Worm (Caenorhabditis elegans) whole organism, late embryonic: ENCODE measurements around the gene R05D3.9.
A peak's percentile ranks its signal among the peaks of the same experiment; 100 is the strongest.

Experiments used
- C08G9.2 ChIP-seq: sonication (generic microtip); optimal IDR thresholded peaks from 2 replicates; lab custom pipeline; 2016; ENCODE audit warnings: mild to moderate bottlenecking, missing genetic modification characterization, moderate library complexity, missing compliant biosample characterization
- C38D4.7 ChIP-seq: fragments of 200-800 bp; sonication (Bioruptor generic); optimal IDR thresholded peaks from 2 replicates; lab custom pipeline; 2018; ENCODE audit warnings: mild to moderate bottlenecking, missing genetic modification characterization, moderate library complexity, missing compliant biosample characterization
- K09A11.1 ChIP-seq: sonication (generic microtip); optimal IDR thresholded peaks from 2 replicates; lab custom pipeline; 2017; ENCODE audit warnings: antibody characterized with exemption, mild to moderate bottlenecking, missing genetic modification characterization, missing compliant biosample characterization; ENCODE audit not compliant: insufficient read depth
- Y22D7AL.16 ChIP-seq: sonication (generic microtip); optimal IDR thresholded peaks from 2 replicates; lab custom pipeline; 2016; ENCODE audit warnings: missing genetic modification characterization, missing compliant biosample characterization
- ahr-1 ChIP-seq: sonication (generic microtip); optimal IDR thresholded peaks from 2 replicates; lab custom pipeline; 2016; ENCODE audit warnings: missing genetic modification characterization, missing compliant biosample characterization
- ceh-18 ChIP-seq: sonication (generic microtip); optimal IDR thresholded peaks from 2 replicates; lab custom pipeline; 2016; ENCODE audit warnings: missing genetic modification characterization, missing compliant biosample characterization
- ceh-2 ChIP-seq: sonication (generic microtip); optimal IDR thresholded peaks from 2 replicates; lab custom pipeline; 2016; ENCODE audit warnings: missing genotype, missing genetic modification characterization, missing compliant biosample characterization
- ceh-24 ChIP-seq: sonication (generic microtip); optimal IDR thresholded peaks from 2 replicates; lab custom pipeline; 2016; ENCODE audit warnings: mild to moderate bottlenecking, missing genetic modification characterization, missing compliant biosample characterization
- ceh-34 ChIP-seq: sonication (generic microtip); optimal IDR thresholded peaks from 2 replicates; lab custom pipeline; 2016; ENCODE audit warnings: mild to moderate bottlenecking, missing genetic modification characterization, missing compliant biosample characterization
- ceh-6 ChIP-seq: fragments of 200-800 bp; sonication (Bioruptor generic); optimal IDR thresholded peaks from 2 replicates; lab custom pipeline; 2018; ENCODE audit warnings: mild to moderate bottlenecking, missing genetic modification characterization, missing compliant biosample characterization
- ceh-9 ChIP-seq: sonication (generic microtip); optimal IDR thresholded peaks from 2 replicates; lab custom pipeline; 2016; ENCODE audit warnings: mild to moderate bottlenecking, missing genetic modification characterization, inconsistent platforms, missing compliant biosample characterization
- dve-1 ChIP-seq: sonication (generic microtip); optimal IDR thresholded peaks from 2 replicates; lab custom pipeline; 2017; ENCODE audit warnings: antibody characterized with exemption, mild to moderate bottlenecking, missing genetic modification characterization, missing compliant biosample characterization
- elt-2 ChIP-seq: sonication (generic microtip); optimal IDR thresholded peaks from 2 replicates; lab custom pipeline; 2016; ENCODE audit warnings: missing genetic modification reagents, missing genetic modification characterization, missing compliant biosample characterization
- elt-4 ChIP-seq: sonication (generic microtip); optimal IDR thresholded peaks from 2 replicates; lab custom pipeline; 2016; ENCODE audit warnings: missing genetic modification characterization, missing compliant biosample characterization
- eyg-1 ChIP-seq: sonication (generic microtip); optimal IDR thresholded peaks from 2 replicates; lab custom pipeline; 2016; ENCODE audit warnings: missing genotype, missing genetic modification characterization, missing compliant biosample characterization
- fax-1 ChIP-seq: sonication (generic microtip); optimal IDR thresholded peaks from 2 replicates; lab custom pipeline; 2016; ENCODE audit warnings: missing genotype, missing genetic modification characterization, missing compliant biosample characterization
- gmeb-2 ChIP-seq: sonication (generic microtip); optimal IDR thresholded peaks from 2 replicates; lab custom pipeline; 2016; ENCODE audit warnings: missing genetic modification characterization, inconsistent platforms, missing compliant biosample characterization
- hlh-30 ChIP-seq: sonication (generic microtip); optimal IDR thresholded peaks from 2 replicates; lab custom pipeline; 2017; ENCODE audit warnings: antibody characterized with exemption, missing genetic modification characterization, missing compliant biosample characterization; ENCODE audit not compliant: insufficient read depth
- hlh-6 ChIP-seq: sonication (generic microtip); optimal IDR thresholded peaks from 2 replicates; lab custom pipeline; 2016; ENCODE audit warnings: missing genotype, missing genetic modification characterization, missing compliant biosample characterization
- lim-6 ChIP-seq: sonication (generic microtip); optimal IDR thresholded peaks from 2 replicates; lab custom pipeline; 2016; ENCODE audit warnings: missing genetic modification characterization, missing compliant biosample characterization
- lin-11 ChIP-seq: fragments of 200-800 bp; sonication (Bioruptor generic); optimal IDR thresholded peaks from 2 replicates; lab custom pipeline; 2018; ENCODE audit warnings: mild to moderate bottlenecking, missing genetic modification characterization, missing compliant biosample characterization
- nhr-11 ChIP-seq: fragments of 150-350 bp; optimal IDR thresholded peaks from 2 replicates; lab custom pipeline; 2014; ENCODE audit warnings: missing biosample characterization, missing genetic modification characterization
- npax-4 ChIP-seq: sonication (generic microtip); optimal IDR thresholded peaks from 2 replicates; lab custom pipeline; 2016; ENCODE audit warnings: missing genetic modification characterization, missing compliant biosample characterization
- odd-2 ChIP-seq: sonication (generic microtip); optimal IDR thresholded peaks from 2 replicates; lab custom pipeline; 2017; ENCODE audit warnings: antibody characterized with exemption, mild to moderate bottlenecking, missing genetic modification characterization, missing compliant biosample characterization
- pat-9 ChIP-seq: fragments of 200-800 bp; sonication (Bioruptor generic); optimal IDR thresholded peaks from 2 replicates; lab custom pipeline; 2018; ENCODE audit warnings: mild to moderate bottlenecking, missing genetic modification characterization, moderate library complexity, missing compliant biosample characterization
- pha-2 ChIP-seq: sonication (generic microtip); optimal IDR thresholded peaks from 2 replicates; lab custom pipeline; 2017; ENCODE audit warnings: mild to moderate bottlenecking, missing genetic modification characterization, missing compliant biosample characterization
- pha-4 ChIP-seq: fragments of 150-350 bp; optimal IDR thresholded peaks from 2 replicates; lab custom pipeline; 2018; ENCODE audit warnings: missing biosample characterization, missing genetic modification reagents, missing genetic modification characterization
- pqm-1 ChIP-seq: sonication (generic microtip); optimal IDR thresholded peaks from 2 replicates; lab custom pipeline; 2016; ENCODE audit warnings: missing genetic modification characterization, missing compliant biosample characterization
- pros-1 ChIP-seq: fragments of 150-350 bp; optimal IDR thresholded peaks from 2 replicates; lab custom pipeline; 2014; ENCODE audit warnings: missing biosample characterization, missing genetic modification reagents, missing genetic modification characterization
- ref-2 ChIP-seq: sonication (generic microtip); optimal IDR thresholded peaks from 2 replicates; lab custom pipeline; 2016; ENCODE audit warnings: missing genetic modification characterization, missing compliant biosample characterization
- sdc-2 ChIP-seq: sonication (generic microtip); optimal IDR thresholded peaks from 2 replicates; lab custom pipeline; 2016; ENCODE audit warnings: missing genotype, missing genetic modification characterization, missing compliant biosample characterization
- sox-2 ChIP-seq: fragments of 200-800 bp; sonication (Bioruptor generic); IDR thresholded peaks from 2 replicates; pipeline ENCODE4 v1.3.6; 2022; ENCODE audit warnings: missing genetic modification reagents, missing genetic modification characterization, missing compliant biosample characterization
- syd-9 ChIP-seq: sonication (generic microtip); optimal IDR thresholded peaks from 2 replicates; lab custom pipeline; 2016; ENCODE audit warnings: mild to moderate bottlenecking, missing genetic modification characterization, moderate library complexity, missing compliant biosample characterization
- tbx-7 ChIP-seq: sonication (generic microtip); optimal IDR thresholded peaks from 2 replicates; lab custom pipeline; 2016; ENCODE audit warnings: missing genotype, missing genetic modification characterization, missing compliant biosample characterization
- unc-3 ChIP-seq, 2 experiments: fragments of 200-800 bp in 1 of 2; sonication (Bioruptor generic) in 1 of 2; sonication (generic microtip) in 1 of 2; conservative IDR thresholded peaks in 1 of 2; optimal IDR thresholded peaks in 1 of 2; 2 replicates each; pipeline versions ENCODE4 v1.3.6 to Lab custom; 2016 to 2022; ENCODE audit warnings: missing compliant biosample characterization in 2 of 2, missing genetic modification characterization in 2 of 2, missing genetic modification reagents in 1 of 2
- unc-42 ChIP-seq: sonication (generic microtip); optimal IDR thresholded peaks from 2 replicates; lab custom pipeline; 2016; ENCODE audit warnings: missing genotype, missing genetic modification characterization, missing compliant biosample characterization
- unc-55 ChIP-seq: sonication (generic microtip); optimal IDR thresholded peaks from 2 replicates; lab custom pipeline; 2017; ENCODE audit warnings: missing biosample characterization, missing genetic modification reagents, missing genetic modification characterization
- zip-5 ChIP-seq: sonication (generic microtip); optimal IDR thresholded peaks from 2 replicates; lab custom pipeline; 2016; ENCODE audit warnings: missing genetic modification characterization, missing compliant biosample characterization
- ztf-16 ChIP-seq: sonication (generic microtip); optimal IDR thresholded peaks from 2 replicates; lab custom pipeline; 2017; ENCODE audit warnings: missing genetic modification characterization, missing compliant biosample characterization

R05D3.9 gene

ce11 chrIII:8402633-8403032, 34.1 kb upstream of the R05D3.9 start:
- TF ChIP-seq lim-6 (tag; lab: Kevin White, UChicago), result no peak
- no peak for TF ChIP-seq gmeb-2 (tag; lab: Kevin White, UChicago)
- no peak for TF ChIP-seq K09A11.1 (tag; lab: Kevin White, UChicago)
- TF ChIP-seq unc-3 (GFP tag; conservative IDR thresholded peaks at IDR 0.05; lab: Robert Waterston, UW), result no peak
- no peak for TF ChIP-seq unc-3 (tag; optimal IDR thresholded peaks at IDR 0.05; lab: Kevin White, UChicago)
- no peak for TF ChIP-seq C38D4.7 (GFP tag; lab: Kevin White, UChicago)
- no peak for TF ChIP-seq ahr-1 (tag; lab: Kevin White, UChicago)
- TF ChIP-seq C08G9.2 (tag; lab: Kevin White, UChicago), result no peak
- TF ChIP-seq tbx-7, result no peak
- no peak for TF ChIP-seq hlh-30 (tag; lab: Kevin White, UChicago)
- no peak for TF ChIP-seq unc-42 (tag; lab: Kevin White, UChicago)
- TF ChIP-seq ceh-24, result no peak
- TF ChIP-seq hlh-6, result no peak

- TF ChIP-seq ceh-18 (tag; lab: Kevin White, UChicago) (no peak), unc-3 (GFP tag; conservative IDR thresholded peaks at IDR 0.05; lab: Robert Waterston, UW) (no peak), unc-3 (tag; optimal IDR thresholded peaks at IDR 0.05; lab: Kevin White, UChicago) (no peak), zip-5 (tag; lab: Kevin White, UChicago) (no peak), Y22D7AL.16 (tag; lab: Kevin White, UChicago) (no peak), unc-42 (tag; lab: Kevin White, UChicago) (no peak), fax-1 (tag; lab: Kevin White, UChicago) (no peak), pqm-1 (tag; lab: Kevin White, UChicago) (no peak), ref-2 (tag; lab: Kevin White, UChicago) (no peak), pros-1 (tag; lab: Kevin White, UChicago) (no peak), odd-2 (tag; lab: Kevin White, UChicago) (no peak), pat-9 (tag; lab: Kevin White, UChicago) (no peak), pha-2 (tag; lab: Kevin White, UChicago) (no peak), npax-4 (tag; lab: Kevin White, UChicago) (no peak), eyg-1 (tag; lab: Kevin White, UChicago) (no peak), ceh-6 (GFP tag; lab: Kevin White, UChicago) (no peak), ztf-16 (tag; lab: Kevin White, UChicago) (no peak), gmeb-2 (tag; lab: Kevin White, UChicago) (no peak), sox-2 (no peak), ceh-9 (no peak)
Observed at ce11 chrIII:8401887-8402286, 33.4 kb upstream of the R05D3.9 start, which contains the start of gene lap-1. Gene lap-1 (minus strand): TSS chrIII:8401928.

- TF ChIP-seq sox-2, result no peak
- TF ChIP-seq pqm-1 (tag; lab: Kevin White, UChicago), result no peak
- peak; percentile 66 for TF ChIP-seq elt-2 (tag; lab: Kevin White, UChicago)
- TF ChIP-seq, all 69 proteins: peak for 1
Observed at ce11 chrIII:8400478-8400877, 32.0 kb upstream of the R05D3.9 start.

- TF ChIP-seq sox-2 (no peak), sdc-2 (no peak), nhr-11 (tag; lab: Kevin White, UChicago) (no peak), syd-9 (tag; lab: Kevin White, UChicago) (no peak), lim-6 (tag; lab: Kevin White, UChicago) (no peak), ceh-34 (tag; lab: Kevin White, UChicago) (no peak), pha-4 (tag; lab: Kevin White, UChicago) (no peak), dve-1 (tag; lab: Kevin White, UChicago) (no peak), ceh-2 (tag; lab: Kevin White, UChicago) (no peak), ceh-24 (no peak), elt-4 (no peak), lin-11 (tag; lab: Kevin White, UChicago) (no peak), unc-55 (no peak)
Observed at ce11 chrIII:8398411-8398810, 29.9 kb upstream of the R05D3.9 start, which contains the start of gene ZK353.2. Gene ZK353.2 (plus strand): TSS chrIII:8398711.
